Worm (Caenorhabditis elegans) whole organism, mixed stage, embryonic: ENCODE data around the gene asp-12.

Source experiments
- ces-1 ChIP-seq: fragments of 150-350 bp; optimal IDR thresholded peaks from 2 replicates; lab custom pipeline; 2014; ENCODE audit warnings: missing biosample characterization, missing genetic modification reagents, missing genetic modification characterization
- cnd-1 ChIP-seq: fragments of 200-800 bp; sonication (Bioruptor generic); optimal IDR thresholded peaks from 2 replicates; lab custom pipeline; 2018; ENCODE audit warnings: mild to moderate bottlenecking, missing genetic modification characterization, missing compliant biosample characterization
- nhr-12 ChIP-seq: fragments of 150-350 bp; optimal IDR thresholded peaks from 2 replicates; lab custom pipeline; 2014; ENCODE audit warnings: missing biosample characterization, missing genetic modification characterization
- unc-39 ChIP-seq: fragments of 150-350 bp; optimal IDR thresholded peaks from 2 replicates; lab custom pipeline; 2014; ENCODE audit warnings: missing biosample characterization, missing genetic modification characterization

DNA sequence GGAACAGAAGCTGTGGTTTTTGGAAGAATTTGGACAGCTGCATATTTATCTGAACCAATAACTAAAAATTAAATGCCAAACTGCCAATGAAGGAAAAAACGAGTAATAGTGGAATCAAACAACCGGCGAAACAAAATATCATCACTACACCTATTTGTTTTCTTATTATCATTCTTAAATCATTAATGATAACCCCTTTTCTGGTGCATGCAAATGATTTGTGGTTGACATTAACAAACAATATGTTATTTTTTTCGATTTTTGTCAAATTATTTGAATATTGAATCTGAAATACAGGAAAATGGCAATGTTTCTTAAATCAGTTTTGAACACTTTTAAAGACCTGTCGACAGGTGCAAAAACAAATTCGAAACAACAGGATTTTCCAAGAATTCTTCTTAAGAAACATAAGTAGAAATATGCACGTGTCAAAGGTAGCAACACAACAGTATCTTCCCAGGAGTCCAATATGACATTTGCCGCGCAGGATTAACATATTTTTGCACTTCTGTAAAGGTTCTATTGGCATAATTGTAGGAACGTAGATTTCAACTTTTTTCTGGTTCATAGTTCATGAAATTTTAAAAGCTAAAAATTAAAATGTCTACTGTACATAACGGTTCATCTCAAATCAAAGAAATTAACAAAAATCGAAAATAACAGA lies 30.3 kb downstream of the asp-12 start, which contains the start of gene W02D7.5:
- TF ChIP-seq ces-1 (no peak), unc-39 (tag; lab: Kevin White, UChicago) (no peak), nhr-12 (tag; lab: Kevin White, UChicago) (no peak), cnd-1 (tag; lab: Kevin White, UChicago) (no peak)
